Fruit fly (Drosophila melanogaster) whole organism, pupa: ENCODE results near the gene Prosbeta3.
A peak's percentile ranks its signal among the peaks of the same experiment; 100 is the strongest.

ENCODE experiments used
- CG12605 ChIP-seq: fragments of 200-800 bp; sonication (Bioruptor generic); IDR thresholded peaks from 2 replicates; pipeline ENCODE4 v1.3.6; 2022; ENCODE audit warnings: missing biosample characterization, missing genetic modification characterization
- CG15710 ChIP-seq: fragments of 200-800 bp; sonication (Bioruptor generic); optimal IDR thresholded peaks from 2 replicates; lab custom pipeline; 2018; ENCODE audit warnings: missing biosample characterization, mild to moderate bottlenecking, missing genetic modification characterization, moderate library complexity
- CG17806 ChIP-seq: fragments of 200-800 bp; sonication (Bioruptor generic); optimal IDR thresholded peaks from 2 replicates; lab custom pipeline; 2018; ENCODE audit warnings: missing biosample characterization, mild to moderate bottlenecking, missing genetic modification characterization, moderate library complexity
- CG4496 ChIP-seq: fragments of 200-800 bp; sonication (Bioruptor generic); IDR thresholded peaks from 3 replicates; pipeline ENCODE4 v1.3.6; 2022; ENCODE audit warnings: missing biosample characterization, missing genetic modification characterization
- D1 ChIP-seq: fragments of 200-800 bp; sonication (Bioruptor generic); optimal IDR thresholded peaks from 2 replicates; lab custom pipeline; 2018; ENCODE audit warnings: missing biosample characterization, mild to moderate bottlenecking, missing genetic modification characterization, moderate library complexity
- EcR ChIP-seq: fragments of 200-800 bp; sonication (Bioruptor generic); optimal IDR thresholded peaks from 3 replicates; lab custom pipeline; 2019; ENCODE audit warnings: missing biosample characterization, missing genetic modification characterization, mild to moderate bottlenecking, moderate library complexity, missing genetic modification reagents
- rn ChIP-seq: fragments of 200-800 bp; sonication (Bioruptor generic); IDR thresholded peaks from 2 replicates; pipeline ENCODE4 v1.3.6; 2022; ENCODE audit warnings: missing biosample characterization, missing genetic modification characterization

- TF ChIP-seq CG12605 (GFP tag; lab: Robert Waterston, UW) (0 out of 2 replicates have a peak, but pooled peaks have one; percentile 18), CG17806 (tag; lab: Kevin White, UChicago) (peak; percentile 78), CG4496 (GFP tag; lab: Robert Waterston, UW) (peak; percentile 67; the same call in 1 of the 3 replicates), CG15710 (peak; percentile 90), rn (no peak), D1 (tag; lab: Kevin White, UChicago) (peak; percentile 88), EcR (GFP tag; lab: Kevin White, UChicago) (peak; percentile 15)
Observed at dm6 chr3R:9033619-9034401, 27.8 kb upstream of the Prosbeta3 start.
